Fruit fly (Drosophila melanogaster) whole organism, embryonic: Measurements from ENCODE around the gene CG46462.

Experiments
- B-H2 ChIP-seq: fragments of 200-800 bp; sonication (Bioruptor generic); optimal IDR thresholded peaks from 2 replicates; lab custom pipeline; 2018; ENCODE audit warnings: missing biosample characterization, mild to moderate bottlenecking, missing genetic modification characterization
- Bdp1 ChIP-seq: fragments of 200-800 bp; sonication (Bioruptor generic); optimal IDR thresholded peaks from 3 replicates; lab custom pipeline; 2016; ENCODE audit warnings: missing biosample characterization, missing genetic modification characterization
- CG10147 ChIP-seq: fragments of 200-800 bp; sonication (Bioruptor generic); optimal IDR thresholded peaks from 2 replicates; lab custom pipeline; 2019; ENCODE audit warnings: missing biosample characterization, mild to moderate bottlenecking, missing genetic modification characterization, moderate library complexity
- CG10462 ChIP-seq: fragments of 200-800 bp; sonication (Bioruptor generic); optimal IDR thresholded peaks from 2 replicates; lab custom pipeline; 2016; ENCODE audit warnings: missing biosample characterization, missing genetic modification characterization
- CG10654 ChIP-seq: fragments of 200-800 bp; sonication (Bioruptor generic); optimal IDR thresholded peaks from 2 replicates; lab custom pipeline; 2016; ENCODE audit warnings: missing biosample characterization, missing genetic modification characterization
- CG11456 ChIP-seq: fragments of 200-800 bp; sonication (Bioruptor generic); IDR thresholded peaks from 3 replicates; pipeline ENCODE4 v1.3.6; 2022; ENCODE audit warnings: missing biosample characterization, missing genetic modification characterization
- CG12155 ChIP-seq: fragments of 200-800 bp; sonication (Bioruptor generic); optimal IDR thresholded peaks from 3 replicates; lab custom pipeline; 2016; ENCODE audit warnings: missing biosample characterization, missing genetic modification characterization
- CG17186 ChIP-seq: fragments of 200-800 bp; sonication (Bioruptor generic); optimal IDR thresholded peaks from 3 replicates; lab custom pipeline; 2017; ENCODE audit warnings: missing biosample characterization, missing genetic modification reagents, missing genetic modification characterization
- CG2712 ChIP-seq: fragments of 200-800 bp; optimal IDR thresholded peaks from 3 replicates; lab custom pipeline; 2019; ENCODE audit warnings: missing biosample characterization, mild to moderate bottlenecking, missing genetic modification characterization, moderate library complexity
- CG3065 ChIP-seq: fragments of 200-800 bp; sonication (Bioruptor generic); optimal IDR thresholded peaks from 2 replicates; lab custom pipeline; 2016; ENCODE audit warnings: missing biosample characterization, missing genetic modification characterization
- CG31224 ChIP-seq: fragments of 200-800 bp; sonication (Bioruptor generic); IDR thresholded peaks from 2 replicates; pipeline ENCODE4 v1.3.6; 2022; ENCODE audit warnings: missing biosample characterization, missing genetic modification characterization
- CG4328 ChIP-seq: fragments of 200-800 bp; sonication (Bioruptor generic); optimal IDR thresholded peaks from 3 replicates; lab custom pipeline; 2017; ENCODE audit warnings: missing biosample characterization, missing genetic modification reagents, missing genetic modification characterization
- CG4730 ChIP-seq: fragments of 200-800 bp; sonication (Bioruptor generic); IDR thresholded peaks from 2 replicates; pipeline ENCODE4 v1.3.6; 2022; ENCODE audit warnings: missing biosample characterization, missing genetic modification characterization
- CG5245 ChIP-seq: fragments of 200-800 bp; sonication (Bioruptor generic); optimal IDR thresholded peaks from 3 replicates; lab custom pipeline; 2016; ENCODE audit warnings: missing biosample characterization, missing genetic modification characterization
- CG9609 ChIP-seq: fragments of 200-800 bp; sonication (Bioruptor generic); optimal IDR thresholded peaks from 3 replicates; lab custom pipeline; 2016; ENCODE audit warnings: missing biosample characterization, missing genetic modification characterization
- CG9817 ChIP-seq: fragments of 200-800 bp; sonication (Bioruptor generic); optimal IDR thresholded peaks from 2 replicates; lab custom pipeline; 2018; ENCODE audit warnings: missing biosample characterization, mild to moderate bottlenecking, missing genetic modification characterization, moderate library complexity
- D ChIP-seq, 2 experiments: fragments of 200-800 bp in 1 of 2; fragments of >200 bp in 1 of 2; sonication (Bioruptor generic) in 1 of 2; optimal IDR thresholded peaks; 2 replicates in 1 of 2; 3 replicates in 1 of 2; lab custom pipeline; 2017; ENCODE audit warnings: mild to moderate bottlenecking in 1 of 2, missing biosample characterization in 1 of 2, missing genetic modification characterization in 1 of 2, missing genetic modification reagents in 1 of 2
- Dll ChIP-seq: fragments of 200-800 bp; sonication (Bioruptor generic); IDR thresholded peaks from 4 replicates; pipeline ENCODE4 v1.3.6; 2022; ENCODE audit warnings: missing biosample characterization, missing genetic modification characterization; ENCODE audit not compliant: partially characterized antibody
- Fer3 ChIP-seq: fragments of 200-800 bp; sonication (Bioruptor generic); optimal IDR thresholded peaks from 2 replicates; lab custom pipeline; 2018; ENCODE audit warnings: missing biosample characterization, mild to moderate bottlenecking, missing genetic modification characterization, moderate library complexity
- Hr39 ChIP-seq: fragments of >200 bp; optimal IDR thresholded peaks from 2 replicates; lab custom pipeline; 2017
- Lhr ChIP-seq: fragments of 200-800 bp; sonication (Bioruptor generic); optimal IDR thresholded peaks from 3 replicates; lab custom pipeline; 2017; ENCODE audit warnings: mild to moderate bottlenecking, missing biosample characterization, missing genetic modification reagents, missing genetic modification characterization
- NC2α ChIP-seq: fragments of 200-800 bp; sonication (Bioruptor generic); optimal IDR thresholded peaks from 2 replicates; lab custom pipeline; 2016; ENCODE audit warnings: missing biosample characterization, missing genetic modification characterization
- Oaz ChIP-seq: fragments of 200-800 bp; sonication (Bioruptor generic); IDR thresholded peaks from 2 replicates; pipeline ENCODE4 v1.3.6; 2022; ENCODE audit warnings: missing biosample characterization, missing genetic modification characterization
- Pdp1 ChIP-seq, 2 experiments: fragments of 200-800 bp; sonication (Bioruptor generic); optimal IDR thresholded peaks; 3 replicates each; lab custom pipeline; 2016; ENCODE audit warnings: missing biosample characterization in 2 of 2, missing genetic modification characterization in 2 of 2, mild to moderate bottlenecking in 1 of 2, moderate library complexity in 1 of 2
- Rx ChIP-seq: fragments of 200-800 bp; sonication (Bioruptor generic); IDR thresholded peaks from 2 replicates; pipeline ENCODE4 v1.3.6; 2022; ENCODE audit warnings: missing biosample characterization, missing genetic modification characterization
- ab ChIP-seq: fragments of 200-800 bp; sonication (Bioruptor generic); optimal IDR thresholded peaks from 2 replicates; lab custom pipeline; 2016; ENCODE audit warnings: missing biosample characterization, missing genetic modification characterization
- aop ChIP-seq: fragments of 200-800 bp; sonication (Bioruptor generic); IDR thresholded peaks from 2 replicates; pipeline ENCODE4 v1.3.6; 2022; ENCODE audit warnings: missing biosample characterization, missing genetic modification characterization
- ara ChIP-seq: fragments of 200-800 bp; sonication (Bioruptor generic); IDR thresholded peaks from 2 replicates; pipeline ENCODE4 v1.3.6; 2022; ENCODE audit warnings: missing biosample characterization, missing genetic modification characterization
- crp ChIP-seq, 2 experiments: fragments of 200-800 bp; sonication (Bioruptor generic); optimal IDR thresholded peaks; 2 replicates in 1 of 2; 3 replicates in 1 of 2; lab custom pipeline; 2017; ENCODE audit warnings: missing biosample characterization in 2 of 2, missing genetic modification characterization in 2 of 2, mild to moderate bottlenecking in 1 of 2, moderate library complexity in 1 of 2
- danr ChIP-seq: fragments of 200-800 bp; sonication (Bioruptor generic); IDR thresholded peaks from 2 replicates; pipeline ENCODE4 v1.3.6; 2022; ENCODE audit warnings: missing biosample characterization, missing genetic modification characterization
- dpn ChIP-seq, 2 experiments: fragments of 200-800 bp; sonication (Bioruptor generic); optimal IDR thresholded peaks; 3 replicates each; lab custom pipeline; 2016; ENCODE audit warnings: missing biosample characterization in 2 of 2, missing genetic modification characterization in 2 of 2
- eyg ChIP-seq: fragments of 200-800 bp; sonication (Bioruptor generic); optimal IDR thresholded peaks from 3 replicates; lab custom pipeline; 2016; ENCODE audit warnings: missing biosample characterization, missing genetic modification characterization
- fd3F ChIP-seq: fragments of 200-800 bp; sonication (Bioruptor generic); optimal IDR thresholded peaks from 2 replicates; lab custom pipeline; 2018; ENCODE audit warnings: missing biosample characterization, mild to moderate bottlenecking, missing genetic modification characterization, moderate library complexity
- gcm ChIP-seq: fragments of 200-800 bp; sonication (Bioruptor generic); optimal IDR thresholded peaks from 2 replicates; lab custom pipeline; 2019; ENCODE audit warnings: missing biosample characterization, mild to moderate bottlenecking, missing genetic modification characterization, moderate library complexity
- gt ChIP-seq: fragments of 200-800 bp; sonication (Bioruptor generic); IDR thresholded peaks from 2 replicates; pipeline ENCODE4 v1.3.6; 2022; ENCODE audit warnings: missing biosample characterization, missing genetic modification characterization
- hb ChIP-seq: fragments of 200-800 bp; sonication (Bioruptor generic); IDR thresholded peaks from 3 replicates; pipeline ENCODE4 v1.3.6; 2022; ENCODE audit warnings: missing biosample characterization, missing genetic modification characterization; ENCODE audit not compliant: partially characterized antibody
- hth ChIP-seq: fragments of >200 bp; optimal IDR thresholded peaks from 2 replicates; lab custom pipeline; 2017; ENCODE audit warnings: inconsistent platforms
- lola ChIP-seq, 3 experiments: fragments of >200 bp in 2 of 3; fragments of 200-800 bp in 1 of 3; sonication (Bioruptor generic) in 1 of 3; optimal IDR thresholded peaks; 2 replicates each; lab custom pipeline; 2017 to 2019; ENCODE audit warnings: missing biosample characterization in 3 of 3, missing genetic modification characterization in 3 of 3, mild to moderate bottlenecking in 1 of 3, moderate library complexity in 1 of 3
- nau ChIP-seq: fragments of 200-800 bp; sonication (Bioruptor generic); optimal IDR thresholded peaks from 3 replicates; lab custom pipeline; 2017; ENCODE audit warnings: missing biosample characterization, mild to moderate bottlenecking, missing genetic modification characterization, missing genetic modification reagents
- nerfin-2 ChIP-seq: fragments of 200-800 bp; sonication (Bioruptor generic); IDR thresholded peaks from 2 replicates; pipeline ENCODE4 v1.3.6; 2022; ENCODE audit warnings: missing biosample characterization, missing genetic modification characterization; ENCODE audit not compliant: partially characterized antibody
- onecut ChIP-seq: fragments of 200-800 bp; sonication (Bioruptor generic); IDR thresholded peaks from 2 replicates; pipeline ENCODE4 v1.3.6; 2022; ENCODE audit warnings: missing biosample characterization, missing genetic modification characterization
- pb ChIP-seq: fragments of 200-800 bp; sonication (Bioruptor generic); optimal IDR thresholded peaks from 3 replicates; lab custom pipeline; 2016; ENCODE audit warnings: missing biosample characterization, missing genetic modification characterization
- pho ChIP-seq: fragments of 200-800 bp; sonication (Bioruptor generic); optimal IDR thresholded peaks from 2 replicates; lab custom pipeline; 2016; ENCODE audit warnings: missing biosample characterization, missing genetic modification characterization
- phol ChIP-seq: fragments of 200-800 bp; sonication (Bioruptor generic); optimal IDR thresholded peaks from 3 replicates; lab custom pipeline; 2018; ENCODE audit warnings: missing biosample characterization, mild to moderate bottlenecking, missing genetic modification characterization, moderate library complexity
- sens-2 ChIP-seq: fragments of 200-800 bp; sonication (Bioruptor generic); IDR thresholded peaks from 2 replicates; pipeline ENCODE4 v1.3.6; 2022; ENCODE audit warnings: missing biosample characterization, missing genetic modification characterization
- slp2 ChIP-seq: fragments of 200-800 bp; sonication (Bioruptor generic); optimal IDR thresholded peaks from 2 replicates; lab custom pipeline; 2016; ENCODE audit warnings: missing biosample characterization, missing genetic modification characterization
- so ChIP-seq: fragments of 200-800 bp; sonication (Bioruptor generic); IDR thresholded peaks from 3 replicates; pipeline ENCODE4 v1.3.6; 2022; ENCODE audit warnings: missing biosample characterization, missing genetic modification characterization
- stwl ChIP-seq: fragments of 200-800 bp; sonication (Bioruptor generic); optimal IDR thresholded peaks from 3 replicates; lab custom pipeline; 2018; ENCODE audit warnings: missing biosample characterization, mild to moderate bottlenecking, missing genetic modification characterization, moderate library complexity
- ttk ChIP-seq: fragments of 200-800 bp; sonication (Bioruptor generic); IDR thresholded peaks from 2 replicates; pipeline ENCODE4 v2.1.2; 2022; ENCODE audit warnings: missing biosample characterization, missing genetic modification characterization

The CG46462 gene

dm6 chr3L:19928435-19929011, 3.0 kb upstream of the CG46462 start, which contains the start of the genes CG8004 and RhoGDI (continued):
- TF ChIP-seq ab (GFP tag; lab: Kevin White, UChicago) (peak; percentile 41), phol (tag; lab: Kevin White, UChicago) (peak; percentile 81), B-H2 (GFP tag; lab: Kevin White, UChicago) (peak; percentile 73), CG10147 (peak; percentile 18), danr (GFP tag; lab: Robert Waterston, UW) (0 out of 2 replicates have a peak, but pooled peaks have one; percentile 14), ara (no peak), CG17186 (GFP tag; lab: Kevin White, UChicago) (peak; percentile 44), aop (no peak), Pdp1 (GFP tag; optimal IDR thresholded peaks at IDR 0.05; lab: Kevin White, UChicago) (peak; percentile 69 to 95), slp2 (GFP tag; lab: Kevin White, UChicago) (peak; percentile 51), CG9609 (GFP tag; lab: Kevin White, UChicago) (peak; percentile 60), CG2712 (tag; lab: Kevin White, UChicago) (peak; percentile 70), pb (GFP tag; lab: Kevin White, UChicago) (peak; percentile 2), Dll (GFP tag; lab: Robert Waterston, UW) (no peak; the same call in 3 of the 4 replicates), nau (GFP tag; lab: Kevin White, UChicago) (no peak), so (no peak), gt (no peak), CG10462 (GFP tag; lab: Kevin White, UChicago) (peak; percentile 28), CG31224 (GFP tag; lab: Robert Waterston, UW) (no peak), Rx (peak; percentile 56; the same call in 1 of the 2 replicates), fd3F (GFP tag; lab: Kevin White, UChicago) (peak; percentile 47), pho (GFP tag; lab: Kevin White, UChicago) (peak; percentile 76), CG4730 (GFP tag; lab: Robert Waterston, UW) (0 out of 2 replicates have a peak, but pooled peaks have one; percentile 25), D (optimal IDR thresholded peaks at IDR 0.05; lab: Kevin White, UChicago) (no peak), D (GFP tag; optimal IDR thresholded peaks at IDR 0.05; lab: Kevin White, UChicago) (no peak), Hr39 (no peak), CG5245 (GFP tag; lab: Kevin White, UChicago) (peak; percentile 30), hb (GFP tag; lab: Robert Waterston, UW) (no peak), CG3065 (GFP tag; lab: Kevin White, UChicago) (no peak), lola (GFP tag; optimal IDR thresholded peaks at IDR 0.05; lab: Kevin White, UChicago) (peak in 1 of 3 experiments; percentile 51), crp (GFP tag; optimal IDR thresholded peaks at IDR 0.05; lab: Kevin White, UChicago) (peak; percentile 74 to 94), Fer3 (tag; lab: Kevin White, UChicago) (peak; percentile 65), CG10654 (peak; percentile 60), sens-2 (no peak), NC2α (no peak), stwl (tag; lab: Kevin White, UChicago) (peak; percentile 70), dpn (GFP tag; optimal IDR thresholded peaks at IDR 0.05; lab: Kevin White, UChicago) (peak; percentile 67 to 77), onecut (GFP tag; lab: Robert Waterston, UW) (no peak), CG4328 (GFP tag; lab: Kevin White, UChicago) (peak; percentile 48), gcm (GFP tag; lab: Kevin White, UChicago) (peak; percentile 1), Oaz (GFP tag; lab: Robert Waterston, UW) (no peak), nerfin-2 (no peak), Bdp1 (GFP tag; lab: Kevin White, UChicago) (peak; percentile 54), hth (lab: Kevin White, UChicago) (no peak), CG11456 (GFP tag; lab: Robert Waterston, UW) (no peak; the same call in 2 of the 3 replicates), eyg (GFP tag; lab: Kevin White, UChicago) (peak; percentile 23), ttk (GFP tag; lab: Robert Waterston, UW) (0 out of 2 replicates have a peak, but pooled peaks have one; percentile 43), Lhr (GFP tag; lab: Kevin White, UChicago) (peak; percentile 68), CG9817 (tag; lab: Kevin White, UChicago) (peak; percentile 71), CG12155 (peak; percentile 51)
